Fruit fly (Drosophila melanogaster) whole organism, embryonic: ENCODE data around the gene Prdm13.
A peak's percentile ranks its signal among the peaks of the same experiment; 100 is the strongest.

Source experiments
- CG10565 ChIP-seq: fragments of 200-800 bp; sonication (Bioruptor generic); optimal IDR thresholded peaks from 3 replicates; lab custom pipeline; 2016; ENCODE audit warnings: missing biosample characterization, mild to moderate bottlenecking, missing genetic modification characterization
- CG10959 ChIP-seq: fragments of 200-800 bp; sonication (Bioruptor generic); IDR thresholded peaks from 2 replicates; pipeline ENCODE4 v1.3.6; 2022; ENCODE audit warnings: missing biosample characterization, missing genetic modification characterization
- CG12659 ChIP-seq: fragments of 200-800 bp; sonication (Bioruptor generic); optimal IDR thresholded peaks from 3 replicates; lab custom pipeline; 2017; ENCODE audit warnings: mild to moderate bottlenecking, missing biosample characterization, missing genetic modification reagents, missing genetic modification characterization
- CG12769 ChIP-seq: fragments of 200-800 bp; sonication (Bioruptor generic); optimal IDR thresholded peaks from 2 replicates; lab custom pipeline; 2019; ENCODE audit warnings: missing biosample characterization, mild to moderate bottlenecking, missing genetic modification characterization, moderate library complexity
- CG17361 ChIP-seq: fragments of 200-800 bp; sonication (Bioruptor generic); IDR thresholded peaks from 3 replicates; pipeline ENCODE4 v1.3.6; 2022; ENCODE audit warnings: missing biosample characterization, missing genetic modification characterization
- CG17802 ChIP-seq: fragments of 200-800 bp; sonication (Bioruptor generic); optimal IDR thresholded peaks from 2 replicates; lab custom pipeline; 2018; ENCODE audit warnings: missing biosample characterization, mild to moderate bottlenecking, missing genetic modification characterization, moderate library complexity
- CG1792 ChIP-seq: fragments of 200-800 bp; sonication (Bioruptor generic); optimal IDR thresholded peaks from 2 replicates; lab custom pipeline; 2016; ENCODE audit warnings: missing biosample characterization, missing genetic modification characterization
- CG2129 ChIP-seq: fragments of 200-800 bp; sonication (Bioruptor generic); IDR thresholded peaks from 2 replicates; pipeline ENCODE4 v1.3.6; 2022; ENCODE audit warnings: missing biosample characterization, missing genetic modification characterization; ENCODE audit not compliant: partially characterized antibody
- CG31224 ChIP-seq: fragments of 200-800 bp; sonication (Bioruptor generic); IDR thresholded peaks from 2 replicates; pipeline ENCODE4 v1.3.6; 2022; ENCODE audit warnings: missing biosample characterization, missing genetic modification characterization
- CG3407 ChIP-seq: fragments of 200-800 bp; sonication (Bioruptor generic); optimal IDR thresholded peaks from 2 replicates; lab custom pipeline; 2018; ENCODE audit warnings: missing biosample characterization, mild to moderate bottlenecking, missing genetic modification characterization
- CG3726 ChIP-seq: fragments of 200-800 bp; sonication (Bioruptor generic); IDR thresholded peaks from 3 replicates; pipeline ENCODE4, ENCODE4 v1.3.6; 2022; ENCODE audit warnings: missing biosample characterization, missing genetic modification characterization
- CG4282 ChIP-seq: fragments of 200-800 bp; sonication (Bioruptor generic); optimal IDR thresholded peaks from 2 replicates; lab custom pipeline; 2016; ENCODE audit warnings: missing biosample characterization, missing genetic modification characterization
- CG4707 ChIP-seq: fragments of 200-800 bp; sonication (Bioruptor generic); optimal IDR thresholded peaks from 2 replicates; lab custom pipeline; 2018; ENCODE audit warnings: missing biosample characterization, mild to moderate bottlenecking, missing genetic modification characterization, moderate library complexity
- CG4854 ChIP-seq: fragments of 200-800 bp; sonication (Bioruptor generic); optimal IDR thresholded peaks from 2 replicates; lab custom pipeline; 2016; ENCODE audit warnings: missing biosample characterization, missing genetic modification characterization, inconsistent platforms
- CG6813 ChIP-seq: fragments of 200-800 bp; sonication (Bioruptor generic); optimal IDR thresholded peaks from 2 replicates; lab custom pipeline; 2017; ENCODE audit warnings: missing biosample characterization, missing genetic modification characterization, mild to moderate bottlenecking, moderate library complexity, missing genetic modification reagents
- CG6854 ChIP-seq: fragments of 200-800 bp; sonication (Bioruptor generic); optimal IDR thresholded peaks from 3 replicates; lab custom pipeline; 2017; ENCODE audit warnings: missing biosample characterization, mild to moderate bottlenecking, missing genetic modification characterization
- CG7745 ChIP-seq: fragments of 200-800 bp; sonication (Bioruptor generic); optimal IDR thresholded peaks from 2 replicates; lab custom pipeline; 2018; ENCODE audit warnings: missing biosample characterization, mild to moderate bottlenecking, missing genetic modification characterization, moderate library complexity
- CG7786 ChIP-seq: fragments of 200-800 bp; sonication (Bioruptor generic); optimal IDR thresholded peaks from 2 replicates; lab custom pipeline; 2016; ENCODE audit warnings: missing biosample characterization, missing genetic modification characterization
- CG9609 ChIP-seq: fragments of 200-800 bp; sonication (Bioruptor generic); optimal IDR thresholded peaks from 3 replicates; lab custom pipeline; 2016; ENCODE audit warnings: missing biosample characterization, missing genetic modification characterization
- CkIIα-i1 ChIP-seq: fragments of 200-800 bp; sonication (Bioruptor generic); IDR thresholded peaks from 2 replicates; pipeline ENCODE4 v1.3.6; 2022; ENCODE audit warnings: missing biosample characterization, missing genetic modification characterization
- CoRest ChIP-seq: fragments of 200-800 bp; sonication (Bioruptor generic); optimal IDR thresholded peaks from 3 replicates; lab custom pipeline; 2018; ENCODE audit warnings: missing biosample characterization, mild to moderate bottlenecking, missing genetic modification characterization, moderate library complexity
- CrebB ChIP-seq: fragments of 200-800 bp; sonication (Bioruptor generic); optimal IDR thresholded peaks from 3 replicates; lab custom pipeline; 2018; ENCODE audit warnings: missing biosample characterization, mild to moderate bottlenecking, missing genetic modification characterization
- Elba2 ChIP-seq: fragments of 200-800 bp; sonication (Bioruptor generic); optimal IDR thresholded peaks from 3 replicates; lab custom pipeline; 2016; ENCODE audit warnings: missing biosample characterization, missing genetic modification characterization
- GATAe ChIP-seq: fragments of 200-800 bp; sonication (Bioruptor generic); conservative IDR thresholded peaks from 2 replicates; pipeline ENCODE4 v1.3.6; 2022; ENCODE audit warnings: missing biosample characterization, missing genetic modification characterization
- H15 ChIP-seq: fragments of 200-800 bp; sonication (Bioruptor generic); IDR thresholded peaks from 3 replicates; pipeline ENCODE4 v1.3.6; 2022; ENCODE audit warnings: missing biosample characterization, missing genetic modification characterization
- Ptx1 ChIP-seq: fragments of 200-800 bp; sonication (Bioruptor generic); IDR thresholded peaks from 2 replicates; pipeline ENCODE4 v1.3.6; 2022; ENCODE audit warnings: missing biosample characterization, missing genetic modification characterization
- Sox100B ChIP-seq: fragments of 200-800 bp; sonication (Bioruptor generic); optimal IDR thresholded peaks from 3 replicates; lab custom pipeline; 2018; ENCODE audit warnings: missing biosample characterization, mild to moderate bottlenecking, missing genetic modification characterization
- Sry-δ ChIP-seq: fragments of 200-800 bp; sonication (Bioruptor generic); optimal IDR thresholded peaks from 2 replicates; lab custom pipeline; 2016; ENCODE audit warnings: missing biosample characterization, missing genetic modification characterization
- ab ChIP-seq: fragments of 200-800 bp; sonication (Bioruptor generic); optimal IDR thresholded peaks from 2 replicates; lab custom pipeline; 2016; ENCODE audit warnings: missing biosample characterization, missing genetic modification characterization
- aop ChIP-seq: fragments of 200-800 bp; sonication (Bioruptor generic); IDR thresholded peaks from 2 replicates; pipeline ENCODE4 v1.3.6; 2022; ENCODE audit warnings: missing biosample characterization, missing genetic modification characterization
- br ChIP-seq: fragments of >200 bp; optimal IDR thresholded peaks from 2 replicates; lab custom pipeline; 2017
- cato ChIP-seq: fragments of 200-800 bp; sonication (Bioruptor generic); optimal IDR thresholded peaks from 2 replicates; lab custom pipeline; 2016; ENCODE audit warnings: missing biosample characterization, missing genetic modification characterization, borderline replicate concordance
- crc ChIP-seq: fragments of 200-800 bp; sonication (Bioruptor generic); optimal IDR thresholded peaks from 2 replicates; lab custom pipeline; 2016; ENCODE audit warnings: missing biosample characterization, missing genetic modification characterization
- danr ChIP-seq: fragments of 200-800 bp; sonication (Bioruptor generic); IDR thresholded peaks from 2 replicates; pipeline ENCODE4 v1.3.6; 2022; ENCODE audit warnings: missing biosample characterization, missing genetic modification characterization
- gsb-n ChIP-seq: fragments of 200-800 bp; sonication (Bioruptor generic); optimal IDR thresholded peaks from 3 replicates; lab custom pipeline; 2018; ENCODE audit warnings: missing biosample characterization, mild to moderate bottlenecking, missing genetic modification characterization
- ham ChIP-seq: fragments of 200-800 bp; sonication (Bioruptor generic); IDR thresholded peaks from 2 replicates; pipeline ENCODE4 v1.3.6; 2022; ENCODE audit warnings: missing biosample characterization, missing genetic modification characterization
- her ChIP-seq: fragments of 200-800 bp; sonication (Bioruptor generic); optimal IDR thresholded peaks from 2 replicates; lab custom pipeline; 2016; ENCODE audit warnings: missing biosample characterization, missing genetic modification characterization
- inv ChIP-seq: fragments of 200-800 bp; sonication (Bioruptor generic); IDR thresholded peaks from 2 replicates; pipeline ENCODE4 v1.3.6; 2022; ENCODE audit warnings: missing biosample characterization, missing genetic modification characterization; ENCODE audit not compliant: partially characterized antibody
- kah ChIP-seq: fragments of 200-800 bp; sonication (Bioruptor generic); optimal IDR thresholded peaks from 2 replicates; lab custom pipeline; 2018; ENCODE audit warnings: missing biosample characterization, mild to moderate bottlenecking, missing genetic modification characterization
- kay ChIP-seq: fragments of 200-800 bp; sonication (Bioruptor generic); optimal IDR thresholded peaks from 2 replicates; lab custom pipeline; 2016; ENCODE audit warnings: missing biosample characterization, missing genetic modification characterization
- lmd ChIP-seq: fragments of 200-800 bp; sonication (Bioruptor generic); IDR thresholded peaks from 2 replicates; pipeline ENCODE4 v1.3.6; 2022; ENCODE audit warnings: missing biosample characterization, missing genetic modification characterization
- mirr ChIP-seq: fragments of 200-800 bp; sonication (Bioruptor generic); optimal IDR thresholded peaks from 3 replicates; lab custom pipeline; 2018; ENCODE audit warnings: missing biosample characterization, mild to moderate bottlenecking, missing genetic modification characterization
- p53 ChIP-seq: fragments of 200-800 bp; sonication (Bioruptor generic); optimal IDR thresholded peaks from 2 replicates; lab custom pipeline; 2016; ENCODE audit warnings: missing biosample characterization, missing genetic modification characterization
- pb ChIP-seq: fragments of 200-800 bp; sonication (Bioruptor generic); optimal IDR thresholded peaks from 3 replicates; lab custom pipeline; 2016; ENCODE audit warnings: missing biosample characterization, missing genetic modification characterization
- pnt ChIP-seq: fragments of 200-800 bp; sonication (Bioruptor generic); optimal IDR thresholded peaks from 3 replicates; lab custom pipeline; 2016; ENCODE audit warnings: missing biosample characterization, missing genetic modification characterization
- psq ChIP-seq: fragments of 200-800 bp; sonication (Bioruptor generic); optimal IDR thresholded peaks from 2 replicates; lab custom pipeline; 2017; ENCODE audit warnings: missing biosample characterization, missing genetic modification characterization
- sd ChIP-seq: fragments of 200-800 bp; sonication (Bioruptor generic); optimal IDR thresholded peaks from 3 replicates; lab custom pipeline; 2018; ENCODE audit warnings: missing biosample characterization, mild to moderate bottlenecking, missing genetic modification characterization, moderate library complexity
- tll ChIP-seq, 2 experiments: fragments of 200-800 bp in 1 of 2; fragments of >200 bp in 1 of 2; sonication (Bioruptor generic) in 1 of 2; optimal IDR thresholded peaks; 2 replicates each; lab custom pipeline; 2017 to 2019; ENCODE audit warnings: missing biosample characterization in 2 of 2, missing genetic modification characterization in 2 of 2, mild to moderate bottlenecking in 1 of 2, moderate library complexity in 1 of 2
- zfh2 ChIP-seq: fragments of 200-800 bp; sonication (Bioruptor generic); optimal IDR thresholded peaks from 2 replicates; lab custom pipeline; 2016; ENCODE audit warnings: missing biosample characterization, missing genetic modification characterization

Gene Prdm13

dm6 chr3L:6192822-6193555, 30.1 kb downstream of the Prdm13 start, which contains the start of the genes Sf3b6 and Tnpo (continued):
- TF ChIP-seq tll (GFP tag; optimal IDR thresholded peaks at IDR 0.05; lab: Kevin White, UChicago) (peak; percentile 43 to 78), ab (GFP tag; lab: Kevin White, UChicago) (no peak), zfh2 (GFP tag; lab: Kevin White, UChicago) (peak; percentile 79), her (peak; percentile 9), CG4854 (GFP tag; lab: Kevin White, UChicago) (peak; percentile 56), br (lab: Kevin White, UChicago) (no peak), CG6813 (GFP tag; lab: Kevin White, UChicago) (no peak), CG3407 (GFP tag; lab: Kevin White, UChicago) (no peak), CG31224 (peak; percentile 81), Sox100B (GFP tag; lab: Kevin White, UChicago) (no peak), CG2129 (GFP tag; lab: Robert Waterston, UW) (peak; percentile 52), CoRest (peak; percentile 93), lmd (GFP tag; lab: Robert Waterston, UW) (peak; percentile 85), mirr (GFP tag; lab: Kevin White, UChicago) (no peak), CG6854 (GFP tag; lab: Kevin White, UChicago) (no peak), psq (GFP tag; lab: Kevin White, UChicago) (peak; percentile 58), CG4282 (GFP tag; lab: Kevin White, UChicago) (peak; percentile 34), cato (GFP tag; lab: Kevin White, UChicago) (peak; percentile 65), pb (no peak), CG1792 (GFP tag; lab: Kevin White, UChicago) (peak; percentile 38), crc (no peak), CG9609 (GFP tag; lab: Kevin White, UChicago) (peak; percentile 81), inv (peak; percentile 48; the same call in 1 of the 2 replicates), aop (GFP tag; lab: Robert Waterston, UW) (no peak), CkIIα-i1 (no peak), GATAe (GFP tag; lab: Robert Waterston, UW) (0 out of 2 replicates have a peak, but pooled peaks have one; percentile 19), gsb-n (tag; lab: Kevin White, UChicago) (no peak), CG10565 (GFP tag; lab: Kevin White, UChicago) (no peak), Sry-δ (GFP tag; lab: Kevin White, UChicago) (peak; percentile 87), kay (peak; percentile 67), CrebB (tag; lab: Kevin White, UChicago) (peak; percentile 49), H15 (GFP tag; lab: Robert Waterston, UW) (peak; percentile 69; the same call in 2 of the 3 replicates), ham (peak; percentile 49; the same call in 1 of the 2 replicates), CG12769 (no peak), Elba2 (peak; percentile 72), pnt (GFP tag; lab: Kevin White, UChicago) (peak; percentile 78), CG7745 (no peak), CG12659 (GFP tag; lab: Kevin White, UChicago) (peak; percentile 92), danr (peak; percentile 71; the same call in 1 of the 2 replicates), CG7786 (GFP tag; lab: Kevin White, UChicago) (peak; percentile 41), CG17802 (tag; lab: Kevin White, UChicago) (peak; percentile 47), kah (GFP tag; lab: Kevin White, UChicago) (peak; percentile 30), sd (tag; lab: Kevin White, UChicago) (no peak), Ptx1 (peak; percentile 92), CG3726 (GFP tag; lab: Robert Waterston, UW) (peak; percentile 57; the same call in 1 of the 3 replicates), CG17361 (no peak; the same call in 1 of the 3 replicates), p53 (GFP tag; lab: Kevin White, UChicago) (peak; percentile 35), CG10959 (peak; percentile 61; the same call in 1 of the 2 replicates), CG4707 (no peak)
